Worm (Caenorhabditis elegans) whole organism, late embryonic: ENCODE data around the gene C14C6.3.

ENCODE experiments used
- C08G9.2 ChIP-seq: sonication (generic microtip); optimal IDR thresholded peaks from 2 replicates; lab custom pipeline; 2016; ENCODE audit warnings: mild to moderate bottlenecking, missing genetic modification characterization, moderate library complexity, missing compliant biosample characterization
- C38D4.7 ChIP-seq: fragments of 200-800 bp; sonication (Bioruptor generic); optimal IDR thresholded peaks from 2 replicates; lab custom pipeline; 2018; ENCODE audit warnings: mild to moderate bottlenecking, missing genetic modification characterization, moderate library complexity, missing compliant biosample characterization
- F13H6.1 ChIP-seq: sonication (generic microtip); optimal IDR thresholded peaks from 2 replicates; lab custom pipeline; 2016; ENCODE audit warnings: missing genetic modification characterization, missing compliant biosample characterization
- K02D7.2 ChIP-seq: sonication (generic microtip); optimal IDR thresholded peaks from 2 replicates; lab custom pipeline; 2017; ENCODE audit warnings: mild to moderate bottlenecking, missing genetic modification characterization, missing compliant biosample characterization
- K09A11.1 ChIP-seq: sonication (generic microtip); optimal IDR thresholded peaks from 2 replicates; lab custom pipeline; 2017; ENCODE audit warnings: antibody characterized with exemption, mild to moderate bottlenecking, missing genetic modification characterization, missing compliant biosample characterization; ENCODE audit not compliant: insufficient read depth
- ceh-14 ChIP-seq: sonication (generic microtip); optimal IDR thresholded peaks from 2 replicates; lab custom pipeline; 2016; ENCODE audit warnings: missing genotype, missing genetic modification characterization, missing compliant biosample characterization
- ceh-18 ChIP-seq: sonication (generic microtip); optimal IDR thresholded peaks from 2 replicates; lab custom pipeline; 2016; ENCODE audit warnings: missing genetic modification characterization, missing compliant biosample characterization
- ceh-19 ChIP-seq: fragments of 200-800 bp; sonication (Bioruptor generic); optimal IDR thresholded peaks from 2 replicates; lab custom pipeline; 2018; ENCODE audit warnings: mild to moderate bottlenecking, missing genetic modification characterization, missing compliant biosample characterization
- ceh-22 ChIP-seq: sonication (generic microtip); optimal IDR thresholded peaks from 2 replicates; lab custom pipeline; 2017; ENCODE audit warnings: missing biosample characterization, missing genetic modification characterization
- ceh-24 ChIP-seq: sonication (generic microtip); optimal IDR thresholded peaks from 2 replicates; lab custom pipeline; 2016; ENCODE audit warnings: mild to moderate bottlenecking, missing genetic modification characterization, missing compliant biosample characterization
- ceh-34 ChIP-seq: sonication (generic microtip); optimal IDR thresholded peaks from 2 replicates; lab custom pipeline; 2016; ENCODE audit warnings: mild to moderate bottlenecking, missing genetic modification characterization, missing compliant biosample characterization
- ceh-6 ChIP-seq: fragments of 200-800 bp; sonication (Bioruptor generic); optimal IDR thresholded peaks from 2 replicates; lab custom pipeline; 2018; ENCODE audit warnings: mild to moderate bottlenecking, missing genetic modification characterization, missing compliant biosample characterization
- che-1 ChIP-seq: sonication (generic microtip); optimal IDR thresholded peaks from 2 replicates; lab custom pipeline; 2016; ENCODE audit warnings: mild to moderate bottlenecking, missing genetic modification characterization, missing compliant biosample characterization
- dve-1 ChIP-seq: sonication (generic microtip); optimal IDR thresholded peaks from 2 replicates; lab custom pipeline; 2017; ENCODE audit warnings: antibody characterized with exemption, mild to moderate bottlenecking, missing genetic modification characterization, missing compliant biosample characterization
- elt-2 ChIP-seq: sonication (generic microtip); optimal IDR thresholded peaks from 2 replicates; lab custom pipeline; 2016; ENCODE audit warnings: missing genetic modification reagents, missing genetic modification characterization, missing compliant biosample characterization
- eyg-1 ChIP-seq: sonication (generic microtip); optimal IDR thresholded peaks from 2 replicates; lab custom pipeline; 2016; ENCODE audit warnings: missing genotype, missing genetic modification characterization, missing compliant biosample characterization
- fkh-10 ChIP-seq: fragments of 150-350 bp; optimal IDR thresholded peaks from 2 replicates; lab custom pipeline; 2014; ENCODE audit warnings: missing biosample characterization, missing genetic modification reagents, missing genetic modification characterization
- fkh-6 ChIP-seq: sonication (generic microtip); optimal IDR thresholded peaks from 2 replicates; lab custom pipeline; 2016; ENCODE audit warnings: missing genetic modification characterization, missing compliant biosample characterization
- gmeb-2 ChIP-seq: sonication (generic microtip); optimal IDR thresholded peaks from 2 replicates; lab custom pipeline; 2016; ENCODE audit warnings: missing genetic modification characterization, inconsistent platforms, missing compliant biosample characterization
- hlh-13 ChIP-seq: fragments of 200-800 bp; sonication (Bioruptor generic); optimal IDR thresholded peaks from 2 replicates; lab custom pipeline; 2018; ENCODE audit warnings: mild to moderate bottlenecking, missing genetic modification characterization, missing compliant biosample characterization
- hlh-8 ChIP-seq: sonication (generic microtip); optimal IDR thresholded peaks from 2 replicates; lab custom pipeline; 2016; ENCODE audit warnings: missing genotype, missing genetic modification characterization, missing compliant biosample characterization
- lim-6 ChIP-seq: sonication (generic microtip); optimal IDR thresholded peaks from 2 replicates; lab custom pipeline; 2016; ENCODE audit warnings: missing genetic modification characterization, missing compliant biosample characterization
- lin-11 ChIP-seq: fragments of 200-800 bp; sonication (Bioruptor generic); optimal IDR thresholded peaks from 2 replicates; lab custom pipeline; 2018; ENCODE audit warnings: mild to moderate bottlenecking, missing genetic modification characterization, missing compliant biosample characterization
- mec-3 ChIP-seq: sonication (generic microtip); optimal IDR thresholded peaks from 2 replicates; lab custom pipeline; 2016; ENCODE audit warnings: borderline replicate concordance, missing genetic modification characterization, missing compliant biosample characterization
- nfya-1 ChIP-seq: sonication (generic microtip); optimal IDR thresholded peaks from 2 replicates; lab custom pipeline; 2017; ENCODE audit warnings: missing genetic modification characterization, mild to moderate bottlenecking, missing compliant biosample characterization, antibody characterized with exemption, moderate library complexity
- nhr-11 ChIP-seq: fragments of 150-350 bp; optimal IDR thresholded peaks from 2 replicates; lab custom pipeline; 2014; ENCODE audit warnings: missing biosample characterization, missing genetic modification characterization
- npax-4 ChIP-seq: sonication (generic microtip); optimal IDR thresholded peaks from 2 replicates; lab custom pipeline; 2016; ENCODE audit warnings: missing genetic modification characterization, missing compliant biosample characterization
- pag-3 ChIP-seq: sonication (generic microtip); optimal IDR thresholded peaks from 2 replicates; lab custom pipeline; 2016; ENCODE audit warnings: missing compliant biosample characterization, missing genetic modification characterization, borderline replicate concordance
- pat-9 ChIP-seq: fragments of 200-800 bp; sonication (Bioruptor generic); optimal IDR thresholded peaks from 2 replicates; lab custom pipeline; 2018; ENCODE audit warnings: mild to moderate bottlenecking, missing genetic modification characterization, moderate library complexity, missing compliant biosample characterization
- pax-1 ChIP-seq: fragments of 150-350 bp; optimal IDR thresholded peaks from 2 replicates; lab custom pipeline; 2014; ENCODE audit warnings: missing biosample characterization, missing genetic modification characterization
- pha-2 ChIP-seq: sonication (generic microtip); optimal IDR thresholded peaks from 2 replicates; lab custom pipeline; 2017; ENCODE audit warnings: mild to moderate bottlenecking, missing genetic modification characterization, missing compliant biosample characterization
- pqm-1 ChIP-seq: sonication (generic microtip); optimal IDR thresholded peaks from 2 replicates; lab custom pipeline; 2016; ENCODE audit warnings: missing genetic modification characterization, missing compliant biosample characterization
- sdc-2 ChIP-seq: sonication (generic microtip); optimal IDR thresholded peaks from 2 replicates; lab custom pipeline; 2016; ENCODE audit warnings: missing genotype, missing genetic modification characterization, missing compliant biosample characterization
- sox-2 ChIP-seq: fragments of 200-800 bp; sonication (Bioruptor generic); IDR thresholded peaks from 2 replicates; pipeline ENCODE4 v1.3.6; 2022; ENCODE audit warnings: missing genetic modification reagents, missing genetic modification characterization, missing compliant biosample characterization
- syd-9 ChIP-seq: sonication (generic microtip); optimal IDR thresholded peaks from 2 replicates; lab custom pipeline; 2016; ENCODE audit warnings: mild to moderate bottlenecking, missing genetic modification characterization, moderate library complexity, missing compliant biosample characterization
- tbx-2 ChIP-seq: sonication (generic microtip); optimal IDR thresholded peaks from 2 replicates; lab custom pipeline; 2016; ENCODE audit warnings: missing genetic modification characterization, missing compliant biosample characterization
- tbx-7 ChIP-seq: sonication (generic microtip); optimal IDR thresholded peaks from 2 replicates; lab custom pipeline; 2016; ENCODE audit warnings: missing genotype, missing genetic modification characterization, missing compliant biosample characterization
- ttx-3 ChIP-seq: sonication (generic microtip); optimal IDR thresholded peaks from 2 replicates; lab custom pipeline; 2016; ENCODE audit warnings: missing genetic modification reagents, missing genetic modification characterization, missing compliant biosample characterization
- unc-42 ChIP-seq: sonication (generic microtip); optimal IDR thresholded peaks from 2 replicates; lab custom pipeline; 2016; ENCODE audit warnings: missing genotype, missing genetic modification characterization, missing compliant biosample characterization
- unc-55 ChIP-seq: sonication (generic microtip); optimal IDR thresholded peaks from 2 replicates; lab custom pipeline; 2017; ENCODE audit warnings: missing biosample characterization, missing genetic modification reagents, missing genetic modification characterization
- unc-86 ChIP-seq: sonication (generic microtip); optimal IDR thresholded peaks from 2 replicates; lab custom pipeline; 2016; ENCODE audit warnings: missing genetic modification characterization, missing compliant biosample characterization
- ztf-16 ChIP-seq: sonication (generic microtip); optimal IDR thresholded peaks from 2 replicates; lab custom pipeline; 2017; ENCODE audit warnings: missing genetic modification characterization, missing compliant biosample characterization

C14C6.3 gene

DNA sequence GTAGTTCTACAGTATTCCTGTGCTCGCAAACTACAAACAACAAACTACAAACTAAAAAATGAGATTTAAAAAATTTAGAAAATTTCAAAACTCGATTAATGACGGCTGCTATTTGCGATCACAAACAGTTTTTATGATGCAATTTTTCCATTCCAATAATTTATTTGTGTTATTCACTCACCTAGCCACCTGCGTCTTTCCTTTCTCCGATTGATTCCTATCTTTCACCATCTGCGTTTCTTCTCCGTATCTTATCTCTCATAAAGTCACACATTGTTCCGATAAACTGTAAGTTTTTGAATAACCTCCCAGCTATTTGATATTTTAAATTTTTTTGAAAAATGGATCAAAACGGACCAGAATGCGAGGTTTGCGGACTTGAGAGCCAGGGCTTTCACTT lies 9.1 kb upstream of the C14C6.3 start, which contains the start of gene nhr-132:
TSS of gene nhr-132 (plus strand) at position 271 of the 400 bp plus-strand sequence.
- TF ChIP-seq nhr-11 (tag; lab: Kevin White, UChicago) (no peak), nfya-1 (tag; lab: Kevin White, UChicago) (peak; percentile 14), elt-2 (tag; lab: Kevin White, UChicago) (peak; percentile 21)

DNA sequence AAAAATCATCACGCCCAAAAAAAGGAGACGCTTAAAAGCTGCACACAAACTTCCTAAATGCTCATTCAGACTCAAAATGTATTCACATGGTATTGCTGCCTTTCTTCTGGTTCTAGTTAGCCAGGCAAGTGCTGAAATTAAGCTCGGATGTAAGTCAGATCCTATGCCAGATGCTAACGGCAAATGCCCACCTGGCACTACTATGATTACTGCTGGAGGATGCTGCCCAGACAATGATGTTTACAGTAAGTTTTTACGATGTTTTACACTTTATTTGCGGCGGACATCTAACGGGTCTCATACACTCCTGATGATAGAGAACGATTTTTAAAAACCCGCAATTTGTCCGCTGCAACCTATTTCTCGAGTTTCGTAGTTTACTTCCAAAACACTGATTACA lies 6.7 kb upstream of the C14C6.3 start, which contains the start of gene C14C6.5:
TSS of gene C14C6.5 (plus strand) at position 58 of the 400 bp plus-strand sequence.
- no peak for TF ChIP-seq syd-9 (tag; lab: Kevin White, UChicago)
- no peak for TF ChIP-seq fkh-6 (tag; lab: Kevin White, UChicago)
- TF ChIP-seq hlh-8 (tag; lab: Kevin White, UChicago) = no peak
- TF ChIP-seq lin-11 (tag; lab: Kevin White, UChicago) = no peak
- TF ChIP-seq C38D4.7 (GFP tag; lab: Kevin White, UChicago) = no peak
- TF ChIP-seq nfya-1 (tag; lab: Kevin White, UChicago) = no peak
- TF ChIP-seq nhr-11 (tag; lab: Kevin White, UChicago) = no peak
- TF ChIP-seq C08G9.2 (tag; lab: Kevin White, UChicago) = no peak
- no peak for TF ChIP-seq F13H6.1 (tag; lab: Kevin White, UChicago)
- TF ChIP-seq fkh-10 (GFP tag; lab: Kevin White, UChicago) = no peak
- no peak for TF ChIP-seq ceh-14 (tag; lab: Kevin White, UChicago)
- no peak for TF ChIP-seq lim-6 (tag; lab: Kevin White, UChicago)
- TF ChIP-seq dve-1 (tag; lab: Kevin White, UChicago) = no peak
- no peak for TF ChIP-seq ceh-6 (GFP tag; lab: Kevin White, UChicago)
- TF ChIP-seq ceh-19 = no peak
- no peak for TF ChIP-seq ceh-18 (tag; lab: Kevin White, UChicago)
- no peak for TF ChIP-seq eyg-1 (tag; lab: Kevin White, UChicago)
- no peak for TF ChIP-seq ceh-34
- TF ChIP-seq K09A11.1 (tag; lab: Kevin White, UChicago) = no peak
- no peak for TF ChIP-seq tbx-2 (tag; lab: Kevin White, UChicago)

DNA sequence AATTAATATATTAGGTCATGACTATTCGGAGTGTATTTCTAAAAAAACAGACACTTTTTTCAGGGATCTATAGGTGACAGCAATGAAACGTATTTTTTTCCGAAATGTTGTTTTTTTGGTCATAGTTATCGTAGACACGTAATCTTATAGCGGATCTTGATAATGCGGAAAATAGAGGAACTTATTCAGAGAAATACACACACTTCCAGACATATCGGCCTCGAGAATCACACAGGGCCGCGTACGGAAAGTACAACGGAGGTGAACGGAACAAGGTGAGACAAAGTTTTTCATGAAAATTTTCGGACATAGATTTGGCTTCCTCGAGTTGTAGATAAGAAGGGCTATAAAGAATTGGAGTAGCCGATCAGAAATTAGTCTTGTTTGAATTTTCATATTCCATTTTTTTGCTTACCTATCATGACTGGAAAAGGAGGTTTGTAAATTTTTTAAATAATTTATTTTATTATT lies 4.2 kb upstream of the C14C6.3 start, which contains the start of gene nhr-155:
TSS of gene nhr-155 (plus strand) at position 421 of the 471 bp plus-strand sequence.
- no peak for TF ChIP-seq pax-1 (tag; lab: Kevin White, UChicago)
- no peak for TF ChIP-seq tbx-7 (tag; lab: Kevin White, UChicago)
- no peak for TF ChIP-seq ceh-34
- no peak for TF ChIP-seq gmeb-2
- no peak for TF ChIP-seq ttx-3 (tag; lab: Kevin White, UChicago)
- no peak for TF ChIP-seq unc-55 (GFP tag; lab: Kevin White, UChicago)
- TF ChIP-seq mec-3 (tag; lab: Kevin White, UChicago) = no peak
- TF ChIP-seq K02D7.2 (tag; lab: Kevin White, UChicago) = no peak
- no peak for TF ChIP-seq eyg-1 (tag; lab: Kevin White, UChicago)
- no peak for TF ChIP-seq unc-42 (tag; lab: Kevin White, UChicago)
- TF ChIP-seq ceh-18 (tag; lab: Kevin White, UChicago) = no peak
- no peak for TF ChIP-seq npax-4 (tag; lab: Kevin White, UChicago)
- TF ChIP-seq lin-11 (tag; lab: Kevin White, UChicago) = no peak
- no peak for TF ChIP-seq unc-86
- no peak for TF ChIP-seq sdc-2 (tag; lab: Kevin White, UChicago)
- TF ChIP-seq pat-9 = no peak

DNA sequence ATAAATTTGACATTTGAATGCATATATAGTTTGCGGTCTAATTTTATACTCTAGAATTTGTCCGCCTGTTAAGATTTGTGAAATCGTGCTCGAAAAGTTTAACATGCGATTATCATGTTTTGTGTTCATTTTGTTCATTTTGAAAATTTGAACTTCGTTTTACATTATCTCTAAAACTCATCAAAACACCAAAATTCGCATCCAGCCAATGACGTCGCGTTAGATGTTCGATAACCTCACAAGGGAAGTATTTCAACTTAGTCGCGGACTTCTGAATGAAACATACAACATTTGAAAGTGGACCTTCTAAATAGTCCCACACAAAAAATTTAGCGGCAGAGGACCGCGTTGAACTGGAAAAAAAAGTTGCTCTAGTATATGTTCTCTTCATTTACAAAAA lies 1.8 kb upstream of the C14C6.3 start:
- no peak for TF ChIP-seq ceh-22 (tag; lab: Kevin White, UChicago)
- no peak for TF ChIP-seq elt-2 (tag; lab: Kevin White, UChicago)
- TF ChIP-seq ceh-18 (tag; lab: Kevin White, UChicago) = no peak
- no peak for TF ChIP-seq unc-42 (tag; lab: Kevin White, UChicago)
- TF ChIP-seq hlh-8 (tag; lab: Kevin White, UChicago) = no peak
- TF ChIP-seq pha-2 (tag; lab: Kevin White, UChicago) = no peak
- TF ChIP-seq eyg-1 (tag; lab: Kevin White, UChicago) = no peak
- no peak for TF ChIP-seq fkh-6 (tag; lab: Kevin White, UChicago)
- TF ChIP-seq K09A11.1 (tag; lab: Kevin White, UChicago) = no peak
- TF ChIP-seq hlh-13 (GFP tag; lab: Kevin White, UChicago) = no peak
- TF ChIP-seq ceh-24 (tag; lab: Kevin White, UChicago) = no peak
- TF ChIP-seq C38D4.7 (GFP tag; lab: Kevin White, UChicago) = no peak
- no peak for TF ChIP-seq ztf-16
- TF ChIP-seq sox-2 (GFP tag; lab: Robert Waterston, UW) = no peak
- no peak for TF ChIP-seq unc-86
- TF ChIP-seq lim-6 (tag; lab: Kevin White, UChicago) = no peak
- TF ChIP-seq pqm-1 (tag; lab: Kevin White, UChicago) = no peak
- no peak for TF ChIP-seq pag-3 (tag; lab: Kevin White, UChicago)
- no peak for TF ChIP-seq che-1 (tag; lab: Kevin White, UChicago)
